Worm (Caenorhabditis elegans): ENCODE results near the gene pqn-71.

The pqn-71 gene

ce11 chrV:15484537-15484936 lies 19.1 kb downstream of the pqn-71 start, which contains the start of gene C06B8.3:
TSS of gene C06B8.3 (minus strand) at chrV:15484637.
- no peak for TF ChIP-seq C17E4.6 (GFP tag; IDR thresholded peaks at IDR 0.05)
- TF ChIP-seq ztf-25 (GFP tag; IDR thresholded peaks at IDR 0.05) = no peak
- TF ChIP-seq hmg-20 (GFP tag; IDR thresholded peaks at IDR 0.05) = no peak
- TF ChIP-seq lir-1 (GFP tag; conservative IDR thresholded peaks at IDR 0.05) = no peak
- no peak for TF ChIP-seq Y53F4B.3 (GFP tag; IDR thresholded peaks at IDR 0.05)
- TF ChIP-seq attf-3 (GFP tag; conservative IDR thresholded peaks at IDR 0.05) = no peak
- no peak for TF ChIP-seq ceh-27 (GFP tag; optimal IDR thresholded peaks at IDR 0.05)
- no peak for TF ChIP-seq efl-1 (GFP tag; optimal IDR thresholded peaks at IDR 0.05)
- TF ChIP-seq egrh-3 (GFP tag; IDR thresholded peaks at IDR 0.05) = no peak
- no peak for TF ChIP-seq ztf-26 (tag; optimal IDR thresholded peaks at IDR 0.05)
- TF ChIP-seq Y56A3A.18 (GFP tag; IDR thresholded peaks at IDR 0.05) = no peak

- TF ChIP-seq F52B5.7 (tag; optimal IDR thresholded peaks at IDR 0.05) = no peak
- TF ChIP-seq athp-1 (tag; optimal IDR thresholded peaks at IDR 0.05) = no peak
- TF ChIP-seq egl-44 (GFP tag; IDR thresholded peaks at IDR 0.05) = no peak
- no peak for TF ChIP-seq rpc-1 (optimal IDR thresholded peaks at IDR 0.05)
- TF ChIP-seq rpc-1 (tag; optimal IDR thresholded peaks at IDR 0.05) = no peak
- TF ChIP-seq madf-8 (GFP tag; conservative IDR thresholded peaks at IDR 0.05) = no peak
- TF ChIP-seq B0336.3 (GFP tag; IDR thresholded peaks at IDR 0.05) = no peak
- TF ChIP-seq lin-54 (GFP tag; optimal IDR thresholded peaks at IDR 0.05) = no peak
- no peak for TF ChIP-seq hlh-26 (GFP tag; conservative IDR thresholded peaks at IDR 0.05)
- TF ChIP-seq egl-18 (GFP tag; IDR thresholded peaks at IDR 0.05) = no peak
- TF ChIP-seq F39B2.1 (GFP tag; IDR thresholded peaks at IDR 0.05) = no peak
- TF ChIP-seq T26A5.8 (tag; optimal IDR thresholded peaks at IDR 0.05) = no peak
Measured at ce11 chrV:15487764-15488163, 22.3 kb downstream of the pqn-71 start, which contains the start of gene srw-21. TSS of gene srw-21 (plus strand) at chrV:15488064.

DNA sequence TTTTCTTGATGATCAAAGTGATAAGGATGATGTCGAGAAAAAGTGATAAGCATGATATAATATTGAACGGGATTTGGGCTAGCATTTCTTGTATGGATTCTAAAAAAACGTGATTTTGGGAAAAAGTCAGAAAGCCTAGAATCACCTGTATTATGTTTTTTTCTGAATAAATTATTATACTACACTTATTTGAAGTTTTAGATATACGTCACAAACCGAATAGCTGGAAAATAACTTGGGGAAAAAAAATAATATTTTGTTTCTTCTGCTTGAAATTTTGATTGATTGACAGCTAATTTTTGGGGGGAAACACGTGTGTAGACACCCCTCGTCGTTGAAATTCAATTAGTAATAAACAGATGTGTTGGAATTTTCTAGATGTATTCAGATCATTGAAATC lies 27.0 kb downstream of the pqn-71 start, which contains the start of gene str-264:
str-264 (minus strand) TSS at position 101 of the 400 bp plus-strand sequence.
- TF ChIP-seq F10E7.11 (tag; optimal IDR thresholded peaks at IDR 0.05) = no peak
- TF ChIP-seq let-526 (GFP tag; IDR thresholded peaks at IDR 0.05) = no peak
- no peak for TF ChIP-seq ztf-28 (GFP tag; IDR thresholded peaks at IDR 0.05)
- TF ChIP-seq ztf-3 (GFP tag; optimal IDR thresholded peaks at IDR 0.05) = no peak
- no peak for TF ChIP-seq chd-7 (tag; optimal IDR thresholded peaks at IDR 0.05)
- TF ChIP-seq cebp-1 (GFP tag; IDR thresholded peaks at IDR 0.05) = no peak
- no peak for TF ChIP-seq cebp-1 (tag; optimal IDR thresholded peaks at IDR 0.05)
- TF ChIP-seq lir-1 (GFP tag; conservative IDR thresholded peaks at IDR 0.05) = no peak
- TF ChIP-seq ekl-4 (GFP tag; IDR thresholded peaks at IDR 0.05) = no peak
- TF ChIP-seq nfya-1 (tag; optimal IDR thresholded peaks at IDR 0.05; ENCODE audit: borderline replicate concordance, insufficient read depth) = no peak
- no peak for TF ChIP-seq F22D6.2 (tag; optimal IDR thresholded peaks at IDR 0.05)
- TF ChIP-seq ztf-6 (GFP tag; IDR thresholded peaks at IDR 0.05) = no peak
- TF ChIP-seq unc-62 (GFP tag; optimal IDR thresholded peaks at IDR 0.05) = no peak
- no peak for TF ChIP-seq aptf-3 (GFP tag; IDR thresholded peaks at IDR 0.05)
- TF ChIP-seq mxl-1 (tag; optimal IDR thresholded peaks at IDR 0.05) = no peak
- no peak for TF ChIP-seq F49E8.2 (tag; optimal IDR thresholded peaks at IDR 0.05; ENCODE audit: insufficient read depth)
- TF ChIP-seq D2030.7 (GFP tag; IDR thresholded peaks at IDR 0.05) = no peak
- no peak for TF ChIP-seq F55B11.4 (tag; optimal IDR thresholded peaks at IDR 0.05; ENCODE audit: borderline replicate concordance, insufficient read depth)

All from whole organism, young adult.